Fruit fly (Drosophila melanogaster): Measurements from ENCODE around the gene CG43232.

CG43232 gene

DNA sequence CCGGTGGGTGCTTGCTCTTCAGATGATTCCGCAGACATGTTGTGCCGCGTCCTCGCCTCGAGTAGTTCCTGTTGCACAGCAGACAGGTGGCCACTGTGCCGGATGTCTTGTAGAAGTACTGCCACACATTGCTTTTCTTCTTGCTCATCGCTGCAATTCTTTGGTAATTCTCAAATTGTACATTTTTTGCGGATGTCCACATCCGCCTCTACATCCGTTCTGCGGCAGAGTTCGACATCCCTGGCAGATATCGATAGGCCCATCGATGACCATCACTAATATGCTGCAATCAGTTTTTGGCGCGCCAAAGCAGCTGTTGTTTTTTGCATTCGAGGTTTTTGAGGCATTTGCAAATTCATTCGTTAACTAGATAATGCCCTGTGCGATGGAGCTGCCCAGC is 24.8 kb downstream of the CG43232 start, which contains the start of the genes CG13775 and CG3430 (continued):
- peak; percentile 53 for TF ChIP-seq phol (tag; optimal IDR thresholded peaks at IDR 0.05)
- TF ChIP-seq CG9215 (GFP tag; IDR thresholded peaks at IDR 0.05): no peak
- no peak for TF ChIP-seq Spps (tag; optimal IDR thresholded peaks at IDR 0.05)
- no peak for TF ChIP-seq Hr39 (optimal IDR thresholded peaks at IDR 0.05)
- no peak for TF ChIP-seq CG18599 (GFP tag; optimal IDR thresholded peaks at IDR 0.05)
- no peak for TF ChIP-seq CG11695 (GFP tag; IDR thresholded peaks at IDR 0.05)
- no peak for TF ChIP-seq al (GFP tag; IDR thresholded peaks at IDR 0.05)
- no peak for TF ChIP-seq HHEX (GFP tag; optimal IDR thresholded peaks at IDR 0.05)
- TF ChIP-seq CHES-1-like (GFP tag; optimal IDR thresholded peaks at IDR 0.05): peak; percentile 56
- TF ChIP-seq CG13894 (tag; optimal IDR thresholded peaks at IDR 0.05): no peak
- TF ChIP-seq CG14441 (GFP tag; IDR thresholded peaks at IDR 0.05): no peak
- no peak for TF ChIP-seq Rx (GFP tag; IDR thresholded peaks at IDR 0.05)
- no peak for TF ChIP-seq NK7.1 (GFP tag; optimal IDR thresholded peaks at IDR 0.05)
- peak; percentile 17 for TF ChIP-seq CG17912 (GFP tag; optimal IDR thresholded peaks at IDR 0.05)
- peak; percentile 16; the same call in 1 of the 4 replicates for TF ChIP-seq Gug (GFP tag; IDR thresholded peaks at IDR 0.05)
- TF ChIP-seq fd3F (GFP tag; optimal IDR thresholded peaks at IDR 0.05): no peak
- TF ChIP-seq ken (GFP tag; IDR thresholded peaks at IDR 0.05): 0 out of 3 replicates have a peak, but pooled peaks have one; percentile 32
- TF ChIP-seq B-H2 (GFP tag; optimal IDR thresholded peaks at IDR 0.05): no peak
- no peak for TF ChIP-seq slou (GFP tag; optimal IDR thresholded peaks at IDR 0.05)
- TF ChIP-seq CG6654 (GFP tag; optimal IDR thresholded peaks at IDR 0.05): no peak
- no peak for TF ChIP-seq psq (GFP tag; optimal IDR thresholded peaks at IDR 0.05)
- no peak for TF ChIP-seq chif (GFP tag; optimal IDR thresholded peaks at IDR 0.05)
- TF ChIP-seq Atf3 (GFP tag; optimal IDR thresholded peaks at IDR 0.05): no peak
- no peak for TF ChIP-seq CG16815 (GFP tag; optimal IDR thresholded peaks at IDR 0.05)
- TF ChIP-seq sug (tag; optimal IDR thresholded peaks at IDR 0.05): peak; percentile 22
- TF ChIP-seq pfk (GFP tag; optimal IDR thresholded peaks at IDR 0.05): no peak
- peak; percentile 51 for TF ChIP-seq Elba2 (GFP tag; optimal IDR thresholded peaks at IDR 0.05)
- TF ChIP-seq Scr (GFP tag; IDR thresholded peaks at IDR 0.05; ENCODE audit: partially characterized antibody): peak; percentile 67
- no peak for TF ChIP-seq Bteb2 (GFP tag; optimal IDR thresholded peaks at IDR 0.05)
- TF ChIP-seq sisA (GFP tag; IDR thresholded peaks at IDR 0.05): no peak
- TF ChIP-seq bbx (GFP tag; IDR thresholded peaks at IDR 0.05; ENCODE audit: partially characterized antibody): peak; percentile 54; the same call in 1 of the 2 replicates
- TF ChIP-seq zen (tag; optimal IDR thresholded peaks at IDR 0.05): no peak
- peak; percentile 89 for TF ChIP-seq CG7928 (GFP tag; optimal IDR thresholded peaks at IDR 0.05)
- TF ChIP-seq so (GFP tag; IDR thresholded peaks at IDR 0.05): no peak
- no peak for TF ChIP-seq br (optimal IDR thresholded peaks at IDR 0.05)
- no peak for TF ChIP-seq luna (GFP tag; optimal IDR thresholded peaks at IDR 0.05)
- peak; percentile 45; the same call in 2 of the 3 replicates for TF ChIP-seq zfh1 (GFP tag; IDR thresholded peaks at IDR 0.05)
- no peak for TF ChIP-seq CG15601 (tag; optimal IDR thresholded peaks at IDR 0.05)
- peak; percentile 22 for TF ChIP-seq CG10209 (GFP tag; optimal IDR thresholded peaks at IDR 0.05)
- peak; percentile 43 for TF ChIP-seq nmo (GFP tag; optimal IDR thresholded peaks at IDR 0.05)
- peak; percentile 1 for TF ChIP-seq CG1233 (GFP tag; optimal IDR thresholded peaks at IDR 0.05)
- peak; percentile 28 for TF ChIP-seq mirr (GFP tag; optimal IDR thresholded peaks at IDR 0.05)
- TF ChIP-seq ewg (GFP tag; optimal IDR thresholded peaks at IDR 0.05): no peak
- peak; percentile 15; the same call in 1 of the 2 replicates for TF ChIP-seq NFAT (GFP tag; IDR thresholded peaks at IDR 0.05)
- no peak for TF ChIP-seq sim (GFP tag; IDR thresholded peaks at IDR 0.05)
- no peak for TF ChIP-seq ro (GFP tag; IDR thresholded peaks at IDR 0.05)
- no peak for TF ChIP-seq sd (tag; optimal IDR thresholded peaks at IDR 0.05)
- no peak for TF ChIP-seq Xrp1 (GFP tag; IDR thresholded peaks at IDR 0.05)
- no peak for TF ChIP-seq CG15011 (GFP tag; optimal IDR thresholded peaks at IDR 0.05)
- TF ChIP-seq CG12155 (GFP tag; optimal IDR thresholded peaks at IDR 0.05): no peak
- TF ChIP-seq jigr1 (GFP tag; IDR thresholded peaks at IDR 0.05): no peak
- no peak for TF ChIP-seq Awh (GFP tag; IDR thresholded peaks at IDR 0.05)
- no peak for TF ChIP-seq CG4360 (GFP tag; IDR thresholded peaks at IDR 0.05)
